Worm (Caenorhabditis elegans) whole organism, L2 larva: ENCODE measurements around the gene srv-24.
A peak's percentile ranks its signal among the peaks of the same experiment; 100 is the strongest.

Source experiments
- C34F6.9 ChIP-seq: fragments of 150-350 bp; optimal IDR thresholded peaks from 2 replicates; lab custom pipeline; 2014; ENCODE audit warnings: missing biosample characterization, missing genetic modification characterization
- F13H6.1 ChIP-seq: sonication (generic microtip); optimal IDR thresholded peaks from 2 replicates; lab custom pipeline; 2016; ENCODE audit warnings: missing genetic modification characterization, missing compliant biosample characterization
- R02D3.7 ChIP-seq: fragments of 150-350 bp; optimal IDR thresholded peaks from 2 replicates; lab custom pipeline; 2014; ENCODE audit warnings: missing biosample characterization, missing genetic modification characterization
- Y55F3AM.14 ChIP-seq: fragments of 200-800 bp; sonication (Bioruptor generic); optimal IDR thresholded peaks from 2 replicates; lab custom pipeline; 2018; ENCODE audit warnings: mild to moderate bottlenecking, missing genetic modification characterization, missing compliant biosample characterization
- ZK546.5 ChIP-seq: sonication (generic microtip); optimal IDR thresholded peaks from 2 replicates; lab custom pipeline; 2017; ENCODE audit warnings: missing biosample characterization, missing genetic modification characterization
- alr-1 ChIP-seq: fragments of 150-350 bp; optimal IDR thresholded peaks from 2 replicates; lab custom pipeline; 2014; ENCODE audit warnings: missing biosample characterization, missing genetic modification characterization
- aly-2 ChIP-seq: fragments of 150-350 bp; optimal IDR thresholded peaks from 2 replicates; lab custom pipeline; 2014; ENCODE audit warnings: missing biosample characterization, missing genetic modification characterization
- ama-1 ChIP-seq: fragments of 150-350 bp; optimal IDR thresholded peaks from 2 replicates; lab custom pipeline; 2018; ENCODE audit warnings: inconsistent platforms
- ceh-82 ChIP-seq: fragments of 150-350 bp; optimal IDR thresholded peaks from 2 replicates; lab custom pipeline; 2014; ENCODE audit warnings: missing biosample characterization, missing genetic modification characterization
- dmd-4 ChIP-seq: sonication (generic microtip); optimal IDR thresholded peaks from 2 replicates; lab custom pipeline; 2017; ENCODE audit warnings: missing biosample characterization, missing genetic modification characterization
- egl-27 ChIP-seq: sonication (generic microtip); optimal IDR thresholded peaks from 3 replicates; lab custom pipeline; 2017; ENCODE audit warnings: missing biosample characterization, missing genetic modification reagents, missing genetic modification characterization
- elt-1 ChIP-seq: fragments of 150-350 bp; optimal IDR thresholded peaks from 2 replicates; lab custom pipeline; 2014; ENCODE audit warnings: missing biosample characterization, missing genetic modification characterization
- elt-3 ChIP-seq: sonication (generic microtip); optimal IDR thresholded peaks from 2 replicates; lab custom pipeline; 2017; ENCODE audit warnings: missing biosample characterization, missing genetic modification characterization
- fos-1 ChIP-seq: fragments of 150-350 bp; optimal IDR thresholded peaks from 2 replicates; lab custom pipeline; 2014; ENCODE audit warnings: missing biosample characterization, missing genetic modification characterization
- gmeb-1 ChIP-seq: fragments of 150-350 bp; optimal IDR thresholded peaks from 2 replicates; lab custom pipeline; 2014; ENCODE audit warnings: missing biosample characterization, missing genetic modification characterization
- lin-11 ChIP-seq: fragments of 150-350 bp; sonication (generic microtip); optimal IDR thresholded peaks from 2 replicates; lab custom pipeline; 2014; ENCODE audit warnings: missing biosample characterization, missing genetic modification characterization, inconsistent platforms, mixed read lengths
- lin-13 ChIP-seq: fragments of 150-350 bp; optimal IDR thresholded peaks from 2 replicates; lab custom pipeline; 2014; ENCODE audit warnings: missing biosample characterization, missing genetic modification reagents, missing genetic modification characterization
- lin-39 ChIP-seq: fragments of 150-350 bp; optimal IDR thresholded peaks from 2 replicates; lab custom pipeline; 2014; ENCODE audit warnings: missing biosample characterization, missing genetic modification reagents, missing genetic modification characterization
- lsy-2 ChIP-seq, 2 experiments: fragments of 150-350 bp in 1 of 2; sonication (generic microtip) in 1 of 2; optimal IDR thresholded peaks; 2 replicates each; lab custom pipeline; 2014 to 2017; ENCODE audit warnings: missing biosample characterization in 2 of 2, missing genetic modification characterization in 2 of 2
- mab-5 ChIP-seq: fragments of 150-350 bp; optimal IDR thresholded peaks from 2 replicates; lab custom pipeline; 2014; ENCODE audit warnings: missing biosample characterization, missing genetic modification characterization
- mdl-1 ChIP-seq, 2 experiments: fragments of 150-350 bp in 1 of 2; sonication (generic microtip) in 1 of 2; optimal IDR thresholded peaks; 2 replicates each; lab custom pipeline; 2017; ENCODE audit warnings: missing biosample characterization in 2 of 2, missing genetic modification characterization in 2 of 2
- nhr-10 ChIP-seq: sonication (generic microtip); optimal IDR thresholded peaks from 2 replicates; lab custom pipeline; 2017; ENCODE audit warnings: missing biosample characterization, missing genetic modification characterization
- nhr-11 ChIP-seq: fragments of 150-350 bp; optimal IDR thresholded peaks from 2 replicates; lab custom pipeline; 2014; ENCODE audit warnings: missing biosample characterization, missing genetic modification characterization
- nhr-12 ChIP-seq: fragments of 150-350 bp; optimal IDR thresholded peaks from 2 replicates; lab custom pipeline; 2014; ENCODE audit warnings: missing biosample characterization, missing genetic modification characterization
- nhr-129 ChIP-seq: fragments of 150-350 bp; optimal IDR thresholded peaks from 2 replicates; lab custom pipeline; 2014; ENCODE audit warnings: missing biosample characterization, missing genetic modification characterization
- nhr-21 ChIP-seq: fragments of 150-350 bp; optimal IDR thresholded peaks from 2 replicates; lab custom pipeline; 2014; ENCODE audit warnings: missing biosample characterization, missing genetic modification characterization
- nhr-23 ChIP-seq: fragments of 150-350 bp; optimal IDR thresholded peaks from 2 replicates; lab custom pipeline; 2014; ENCODE audit warnings: missing biosample characterization, missing genetic modification reagents, missing genetic modification characterization
- nhr-237 ChIP-seq: fragments of 150-350 bp; optimal IDR thresholded peaks from 2 replicates; lab custom pipeline; 2014; ENCODE audit warnings: missing biosample characterization, missing genetic modification characterization
- nhr-25 ChIP-seq: fragments of 150-350 bp; sonication (generic microtip); optimal IDR thresholded peaks from 3 replicates; lab custom pipeline; 2014; ENCODE audit warnings: missing biosample characterization, missing genetic modification characterization
- nhr-6 ChIP-seq: fragments of 150-350 bp; optimal IDR thresholded peaks from 2 replicates; lab custom pipeline; 2014; ENCODE audit warnings: missing biosample characterization, missing genetic modification characterization
- nhr-77 ChIP-seq: fragments of 150-350 bp; optimal IDR thresholded peaks from 2 replicates; lab custom pipeline; 2014; ENCODE audit warnings: missing biosample characterization, missing genetic modification characterization
- peb-1 ChIP-seq: fragments of 150-350 bp; optimal IDR thresholded peaks from 2 replicates; lab custom pipeline; 2014; ENCODE audit warnings: missing biosample characterization, missing genetic modification characterization
- sem-4 ChIP-seq: fragments of 150-350 bp; optimal IDR thresholded peaks from 2 replicates; lab custom pipeline; 2014; ENCODE audit warnings: missing biosample characterization, missing genetic modification reagents, missing genetic modification characterization
- skn-1 ChIP-seq: sonication (generic microtip); optimal IDR thresholded peaks from 2 replicates; lab custom pipeline; 2017; ENCODE audit warnings: missing biosample characterization, missing genetic modification characterization
- sma-3 ChIP-seq: sonication (generic microtip); optimal IDR thresholded peaks from 2 replicates; lab custom pipeline; 2016; ENCODE audit warnings: missing genetic modification reagents, missing genetic modification characterization, missing compliant biosample characterization
- sma-9 ChIP-seq, 2 experiments: fragments of 150-350 bp in 1 of 2; sonication (generic microtip) in 1 of 2; optimal IDR thresholded peaks; 2 replicates each; lab custom pipeline; 2014 to 2016; ENCODE audit warnings: missing genetic modification characterization in 2 of 2, mild to moderate bottlenecking in 1 of 2, missing biosample characterization in 1 of 2, missing compliant biosample characterization in 1 of 2, missing genetic modification reagents in 1 of 2, moderate library complexity in 1 of 2
- snpc-4 ChIP-seq: fragments of 150-350 bp; optimal IDR thresholded peaks from 2 replicates; lab custom pipeline; 2014; ENCODE audit warnings: missing biosample characterization, missing genetic modification characterization
- unc-39 ChIP-seq: fragments of 150-350 bp; optimal IDR thresholded peaks from 2 replicates; lab custom pipeline; 2014; ENCODE audit warnings: missing biosample characterization, missing genetic modification characterization
- unc-55 ChIP-seq: fragments of 150-350 bp; sonication (generic microtip); optimal IDR thresholded peaks from 3 replicates; lab custom pipeline; 2014; ENCODE audit warnings: missing biosample characterization, missing genetic modification reagents, missing genetic modification characterization
- unc-62 ChIP-seq: fragments of 150-350 bp; optimal IDR thresholded peaks from 2 replicates; lab custom pipeline; 2014; ENCODE audit warnings: missing biosample characterization, missing genetic modification reagents, missing genetic modification characterization
- zag-1 ChIP-seq: fragments of 150-350 bp; optimal IDR thresholded peaks from 2 replicates; lab custom pipeline; 2014; ENCODE audit warnings: missing biosample characterization, missing genetic modification characterization
- ztf-1 ChIP-seq: fragments of 200-800 bp; sonication (Bioruptor generic); conservative IDR thresholded peaks from 2 replicates; pipeline ENCODE4 v1.3.6; 2022; ENCODE audit warnings: missing genetic modification characterization, missing compliant biosample characterization
- ztf-11 ChIP-seq: sonication (generic microtip); optimal IDR thresholded peaks from 2 replicates; lab custom pipeline; 2017; ENCODE audit warnings: missing biosample characterization, missing genetic modification characterization
- ztf-4 ChIP-seq: fragments of 150-350 bp; optimal IDR thresholded peaks from 2 replicates; lab custom pipeline; 2014; ENCODE audit warnings: missing biosample characterization, missing genetic modification characterization

The srv-24 gene

ce11 chrIV:6290741-6291140 lies at the start of gene srv-24:
Gene srv-24, minus strand, starts transcription at chrIV:6290841.
- no peak for TF ChIP-seq sma-3
- no peak for TF ChIP-seq unc-39
- no peak for TF ChIP-seq nhr-23 (tag; lab: Kevin White, UChicago)
- no peak for TF ChIP-seq skn-1 (tag; lab: Kevin White, UChicago)
- no peak for TF ChIP-seq nhr-129 (tag; lab: Kevin White, UChicago)
- no peak for TF ChIP-seq ztf-11
- TF ChIP-seq sma-9 (GFP tag; optimal IDR thresholded peaks at IDR 0.05; lab: Kevin White, UChicago) = no peak
- no peak for TF ChIP-seq sma-9 (tag; optimal IDR thresholded peaks at IDR 0.05; lab: Kevin White, UChicago)
- no peak for TF ChIP-seq aly-2
- no peak for TF ChIP-seq peb-1
- no peak for TF ChIP-seq elt-3 (tag; lab: Kevin White, UChicago)
- TF ChIP-seq ZK546.5 = no peak
- TF ChIP-seq mdl-1 (tag; optimal IDR thresholded peaks at IDR 0.05; lab: Kevin White, UChicago) = no peak
- no peak for TF ChIP-seq Y55F3AM.14 (GFP tag; lab: Kevin White, UChicago)
- no peak for TF ChIP-seq C34F6.9
- no peak for TF ChIP-seq lsy-2 (tag; optimal IDR thresholded peaks at IDR 0.05; lab: Kevin White, UChicago)
- no peak for TF ChIP-seq F13H6.1 (tag; lab: Kevin White, UChicago)
- TF ChIP-seq nhr-12 (tag; lab: Kevin White, UChicago) = no peak
- TF ChIP-seq nhr-77 (tag; lab: Kevin White, UChicago) = no peak
- TF ChIP-seq nhr-237 (tag; lab: Kevin White, UChicago) = no peak

DNA sequence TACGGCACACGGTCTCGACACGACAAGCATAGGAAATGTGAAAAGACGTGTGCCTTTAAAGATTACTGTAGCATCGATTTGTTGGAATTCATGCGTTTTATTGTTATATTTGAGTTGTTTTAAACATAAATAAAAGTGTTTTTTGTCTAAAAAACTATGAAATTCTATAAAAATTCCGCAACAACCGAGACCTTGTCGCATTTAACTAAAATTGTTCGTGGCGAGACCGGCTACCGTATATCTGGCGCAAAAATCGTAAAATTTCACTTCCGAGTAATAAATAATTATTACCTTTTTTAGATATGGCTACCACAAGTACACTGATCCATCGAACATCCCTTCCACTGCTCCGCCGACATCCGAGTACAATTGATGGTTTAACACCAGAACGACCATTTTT lies 46.7 kb upstream of the srv-24 start, which contains the start of gene ipla-6:
ipla-6 (plus strand) TSS at position 301 of the 400 bp plus-strand sequence.
- no peak for TF ChIP-seq lsy-2 (tag; optimal IDR thresholded peaks at IDR 0.05; lab: Kevin White, UChicago)
- TF ChIP-seq lin-39 (tag; lab: Kevin White, UChicago) = no peak
- TF ChIP-seq ztf-1 (GFP tag; lab: Robert Waterston, UW) = no peak
- TF ChIP-seq nhr-25 (tag; lab: Kevin White, UChicago) = no peak
- no peak for TF ChIP-seq nhr-11 (tag; lab: Kevin White, UChicago)
- TF ChIP-seq sma-3 = no peak
- TF ChIP-seq ZK546.5 = no peak
- TF ChIP-seq Y55F3AM.14 (GFP tag; lab: Kevin White, UChicago) = no peak
- no peak for TF ChIP-seq nhr-77 (tag; lab: Kevin White, UChicago)
- no peak for TF ChIP-seq mdl-1 (tag; optimal IDR thresholded peaks at IDR 0.05; lab: Kevin White, UChicago)
- no peak for TF ChIP-seq nhr-12 (tag; lab: Kevin White, UChicago)
- TF ChIP-seq lin-13 (GFP tag; lab: Kevin White, UChicago) = no peak
- no peak for TF ChIP-seq unc-55 (GFP tag; lab: Kevin White, UChicago)
- no peak for TF ChIP-seq nhr-10 (tag; lab: Kevin White, UChicago)
- TF ChIP-seq sma-9 (GFP tag; optimal IDR thresholded peaks at IDR 0.05; lab: Kevin White, UChicago) = no peak
- TF ChIP-seq sma-9 (tag; optimal IDR thresholded peaks at IDR 0.05; lab: Kevin White, UChicago) = no peak
- TF ChIP-seq mab-5 (tag; lab: Kevin White, UChicago) = no peak
- TF ChIP-seq gmeb-1 (tag; lab: Kevin White, UChicago) = no peak
- no peak for TF ChIP-seq unc-39
- TF ChIP-seq ceh-82 (tag; lab: Kevin White, UChicago) = no peak

ce11 chrIV:6336748-6337147 lies 46.1 kb upstream of the srv-24 start:
- TF ChIP-seq ztf-4 (tag; lab: Kevin White, UChicago) (peak; percentile 96), snpc-4 (peak; percentile 57), nhr-25 (tag; lab: Kevin White, UChicago) (peak; percentile 99), elt-1 (tag; lab: Kevin White, UChicago) (peak; percentile 28), unc-55 (GFP tag; lab: Kevin White, UChicago) (peak; percentile 80), alr-1 (tag; lab: Kevin White, UChicago) (no peak), nhr-23 (tag; lab: Kevin White, UChicago) (no peak), nhr-10 (tag; lab: Kevin White, UChicago) (peak; percentile 74), unc-62 (peak; percentile 88), nhr-11 (tag; lab: Kevin White, UChicago) (no peak), nhr-6 (peak; percentile 95), nhr-129 (tag; lab: Kevin White, UChicago) (peak; percentile 98), dmd-4 (tag; lab: Kevin White, UChicago) (no peak), nhr-77 (tag; lab: Kevin White, UChicago) (no peak), gmeb-1 (tag; lab: Kevin White, UChicago) (peak; percentile 89), lsy-2 (tag; optimal IDR thresholded peaks at IDR 0.05; lab: Kevin White, UChicago) (peak; percentile 64 to 95), Y55F3AM.14 (GFP tag; lab: Kevin White, UChicago) (peak; percentile 91), mab-5 (tag; lab: Kevin White, UChicago) (peak; percentile 81), skn-1 (tag; lab: Kevin White, UChicago) (peak; percentile 53), lin-11 (tag; lab: Kevin White, UChicago) (peak; percentile 62), sem-4 (tag; lab: Kevin White, UChicago) (peak; percentile 98), zag-1 (tag; lab: Kevin White, UChicago) (peak; percentile 41), sma-9 (GFP tag; optimal IDR thresholded peaks at IDR 0.05; lab: Kevin White, UChicago) (peak; percentile 100), sma-9 (tag; optimal IDR thresholded peaks at IDR 0.05; lab: Kevin White, UChicago) (peak; percentile 79), ztf-11 (no peak), fos-1 (peak; percentile 87), nhr-12 (tag; lab: Kevin White, UChicago) (no peak), lin-13 (GFP tag; lab: Kevin White, UChicago) (peak; percentile 70), ceh-82 (tag; lab: Kevin White, UChicago) (peak; percentile 45), nhr-237 (tag; lab: Kevin White, UChicago) (no peak), lin-39 (tag; lab: Kevin White, UChicago) (no peak), egl-27 (tag; lab: Kevin White, UChicago) (peak; percentile 87), elt-3 (tag; lab: Kevin White, UChicago) (no peak), nhr-21 (tag; lab: Kevin White, UChicago) (peak; percentile 98), aly-2 (no peak), ZK546.5 (peak; percentile 22), R02D3.7 (peak; percentile 27), peb-1 (no peak), ztf-1 (GFP tag; lab: Robert Waterston, UW) (no peak), sma-3 (peak; percentile 97), ama-1 (lab: Kevin White, UChicago) (peak; percentile 23)
